Worm (Caenorhabditis elegans): Measurements from ENCODE around the gene hphd-1.

The hphd-1 gene

DNA sequence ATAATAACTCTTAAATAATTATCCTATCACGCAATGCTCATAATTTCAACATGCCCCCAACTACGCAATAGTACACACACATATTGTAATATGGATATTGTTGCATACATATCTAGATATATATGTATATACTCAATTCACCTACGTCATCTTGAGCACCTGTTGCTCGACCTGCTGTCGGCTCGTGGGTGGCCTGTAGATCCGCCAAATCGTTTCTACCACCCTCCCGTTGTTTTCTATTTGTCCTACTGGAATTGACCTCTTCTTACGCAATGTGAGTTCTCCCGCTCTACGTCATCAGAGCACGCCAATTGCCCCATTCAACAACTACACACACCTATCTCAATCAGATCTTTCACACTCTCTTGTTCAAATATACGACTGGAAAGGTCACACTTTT, 10.6 kb downstream of the hphd-1 start:
- TF ChIP-seq cog-1 (tag; optimal IDR thresholded peaks at IDR 0.05) (peak; percentile 1), med-1 (GFP tag; optimal IDR thresholded peaks at IDR 0.05; ENCODE audit: insufficient read depth) (no peak)

DNA sequence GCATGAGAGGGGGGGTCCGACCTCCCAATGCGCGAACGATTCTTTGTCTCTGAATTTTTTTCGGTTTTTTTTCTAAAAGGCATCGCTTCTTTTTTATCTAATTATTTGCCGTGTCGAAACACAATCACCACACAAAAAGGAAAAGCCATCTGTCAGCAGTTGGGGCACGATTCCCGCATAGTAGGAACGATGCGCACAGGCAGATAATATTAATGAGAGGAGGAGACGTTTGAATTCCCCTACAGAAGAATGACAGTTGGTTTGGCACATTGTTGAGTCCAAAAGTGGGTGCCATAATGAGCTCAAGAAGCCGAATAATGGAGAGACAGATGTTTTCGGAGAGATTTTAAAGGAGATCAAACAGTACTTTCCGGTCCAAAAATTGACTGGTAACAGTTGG, 11.7 kb downstream of the hphd-1 start:
- TF ChIP-seq klf-2 (GFP tag; conservative IDR thresholded peaks at IDR 0.05): no peak
- 0 out of 2 replicates have a peak, but pooled peaks have one; percentile 45 for TF ChIP-seq tab-1 (GFP tag; IDR thresholded peaks at IDR 0.05)

DNA sequence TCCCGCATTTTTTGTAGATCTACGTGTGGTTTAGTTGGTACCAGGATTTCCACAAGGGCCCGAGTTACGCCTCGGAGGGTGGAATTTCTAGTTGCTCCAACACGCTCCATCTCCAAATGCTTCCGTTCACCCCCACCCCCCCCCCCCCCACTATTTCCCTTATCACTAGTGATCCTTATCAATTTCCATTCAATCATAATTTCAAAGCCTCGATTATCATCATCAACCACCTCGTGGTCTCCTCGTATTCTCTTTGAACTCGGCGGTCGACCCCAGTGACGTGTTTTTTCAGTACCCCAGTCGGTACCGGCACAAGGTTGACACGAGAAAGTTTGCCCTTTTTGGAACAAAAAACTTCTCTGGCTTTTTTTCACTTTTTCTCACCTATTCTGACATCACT, 13.5 kb downstream of the hphd-1 start:
- TF ChIP-seq klf-2 (GFP tag; conservative IDR thresholded peaks at IDR 0.05): no peak
- TF ChIP-seq ztf-23 (GFP tag; IDR thresholded peaks at IDR 0.05): no peak
- no peak for TF ChIP-seq ref-1 (GFP tag; conservative IDR thresholded peaks at IDR 0.05)
- TF ChIP-seq med-1 (GFP tag; optimal IDR thresholded peaks at IDR 0.05; ENCODE audit: insufficient read depth): no peak
- TF ChIP-seq flt-1 (GFP tag; IDR thresholded peaks at IDR 0.05): no peak
- TF ChIP-seq tab-1 (GFP tag; IDR thresholded peaks at IDR 0.05): no peak
- no peak for TF ChIP-seq ztf-29 (GFP tag; IDR thresholded peaks at IDR 0.05)
- TF ChIP-seq T22C8.4 (GFP tag; IDR thresholded peaks at IDR 0.05): no peak
- TF ChIP-seq cog-1 (tag; optimal IDR thresholded peaks at IDR 0.05): no peak

DNA sequence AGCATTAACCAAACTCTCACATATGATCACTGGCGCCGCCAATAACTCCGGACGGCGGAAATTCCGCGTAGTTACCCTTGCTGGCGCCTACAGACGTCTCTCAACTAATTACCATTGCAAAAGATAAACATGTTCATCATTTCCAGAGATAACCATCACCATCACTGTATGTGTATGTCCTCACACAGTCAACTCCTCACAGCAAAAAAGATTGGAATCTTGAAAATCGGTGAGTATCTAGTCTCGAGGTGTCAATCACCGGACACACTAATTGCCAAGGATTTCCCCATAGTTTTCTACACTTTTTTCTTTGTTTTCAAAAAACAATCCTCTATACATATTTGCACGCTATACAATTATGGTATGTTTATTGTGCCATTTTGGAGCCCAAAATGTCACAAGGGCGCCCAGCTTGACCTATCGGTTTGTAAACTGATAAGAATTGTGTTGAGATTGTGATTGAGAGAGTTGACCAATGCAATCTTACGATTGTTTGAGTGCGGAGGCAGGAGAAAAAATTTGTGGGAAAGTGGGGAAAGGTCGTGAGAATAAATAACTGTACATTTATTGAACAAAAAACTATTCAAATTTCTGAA, 14.3 kb downstream of the hphd-1 start:
- no peak for TF ChIP-seq ref-1 (GFP tag; conservative IDR thresholded peaks at IDR 0.05)
- no peak for TF ChIP-seq ztf-29 (GFP tag; IDR thresholded peaks at IDR 0.05)
- TF ChIP-seq T22C8.4 (GFP tag; IDR thresholded peaks at IDR 0.05): no peak
- TF ChIP-seq flt-1 (GFP tag; IDR thresholded peaks at IDR 0.05): no peak
- no peak for TF ChIP-seq klf-2 (GFP tag; conservative IDR thresholded peaks at IDR 0.05)
- TF ChIP-seq ztf-23 (GFP tag; IDR thresholded peaks at IDR 0.05): no peak
- TF ChIP-seq tab-1 (GFP tag; IDR thresholded peaks at IDR 0.05): no peak
- TF ChIP-seq cog-1 (tag; optimal IDR thresholded peaks at IDR 0.05): no peak
- no peak for TF ChIP-seq med-1 (GFP tag; optimal IDR thresholded peaks at IDR 0.05; ENCODE audit: insufficient read depth)

DNA sequence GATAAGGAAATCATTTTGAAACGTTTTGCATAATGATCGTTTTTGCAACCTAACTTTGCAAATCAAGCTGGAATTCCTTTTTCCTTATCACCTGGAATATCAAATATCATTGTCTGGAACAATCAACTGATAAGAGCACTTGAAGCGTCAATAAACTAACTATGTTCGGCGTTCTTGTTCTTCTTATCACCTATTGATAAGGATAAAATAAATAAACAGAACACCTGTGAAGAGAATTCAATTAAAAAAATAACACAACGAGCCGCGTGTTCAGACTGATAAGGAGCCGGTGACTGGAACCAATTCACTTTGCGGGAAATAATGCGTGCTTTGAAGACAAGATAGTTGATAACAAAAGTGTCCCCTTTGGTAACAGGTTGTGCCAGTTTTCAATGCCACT, 16.2 kb downstream of the hphd-1 start, which contains the start of gene cyd-1:
Gene cyd-1, plus strand, starts transcription at position 380 of the 400 bp plus-strand sequence.
- TF ChIP-seq klf-2 (GFP tag; conservative IDR thresholded peaks at IDR 0.05) (no peak), ref-1 (GFP tag; conservative IDR thresholded peaks at IDR 0.05) (no peak), ztf-29 (GFP tag; IDR thresholded peaks at IDR 0.05) (no peak), flt-1 (GFP tag; IDR thresholded peaks at IDR 0.05) (no peak), cog-1 (tag; optimal IDR thresholded peaks at IDR 0.05) (no peak), T22C8.4 (GFP tag; IDR thresholded peaks at IDR 0.05) (no peak), med-1 (GFP tag; optimal IDR thresholded peaks at IDR 0.05; ENCODE audit: insufficient read depth) (no peak), tab-1 (GFP tag; IDR thresholded peaks at IDR 0.05) (no peak), ztf-23 (GFP tag; IDR thresholded peaks at IDR 0.05) (no peak)

DNA sequence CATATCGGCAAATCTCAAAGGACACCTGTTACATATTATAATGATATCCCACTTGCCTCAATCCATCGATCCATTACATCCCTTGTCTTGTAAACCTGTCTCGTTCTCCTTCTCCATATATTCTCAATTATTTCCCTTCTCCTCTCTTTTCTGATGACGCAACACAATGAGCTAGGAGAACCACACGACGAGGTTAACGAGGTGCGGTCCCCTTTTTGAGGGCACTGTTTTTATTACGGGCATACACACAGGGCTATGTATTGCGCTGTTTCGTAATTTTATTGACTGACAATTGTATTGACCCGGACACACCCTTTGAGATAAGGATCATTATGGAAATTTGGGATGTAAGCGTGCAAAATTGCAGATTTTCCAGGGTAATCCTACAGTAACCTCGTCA, 17.7 kb downstream of the hphd-1 start:
- TF ChIP-seq ztf-23 (GFP tag; IDR thresholded peaks at IDR 0.05) (no peak), flt-1 (GFP tag; IDR thresholded peaks at IDR 0.05) (no peak), T22C8.4 (GFP tag; IDR thresholded peaks at IDR 0.05) (no peak), med-1 (GFP tag; optimal IDR thresholded peaks at IDR 0.05; ENCODE audit: insufficient read depth) (no peak), ref-1 (GFP tag; conservative IDR thresholded peaks at IDR 0.05) (no peak), cog-1 (tag; optimal IDR thresholded peaks at IDR 0.05) (no peak), klf-2 (GFP tag; conservative IDR thresholded peaks at IDR 0.05) (no peak), tab-1 (GFP tag; IDR thresholded peaks at IDR 0.05) (no peak)

DNA sequence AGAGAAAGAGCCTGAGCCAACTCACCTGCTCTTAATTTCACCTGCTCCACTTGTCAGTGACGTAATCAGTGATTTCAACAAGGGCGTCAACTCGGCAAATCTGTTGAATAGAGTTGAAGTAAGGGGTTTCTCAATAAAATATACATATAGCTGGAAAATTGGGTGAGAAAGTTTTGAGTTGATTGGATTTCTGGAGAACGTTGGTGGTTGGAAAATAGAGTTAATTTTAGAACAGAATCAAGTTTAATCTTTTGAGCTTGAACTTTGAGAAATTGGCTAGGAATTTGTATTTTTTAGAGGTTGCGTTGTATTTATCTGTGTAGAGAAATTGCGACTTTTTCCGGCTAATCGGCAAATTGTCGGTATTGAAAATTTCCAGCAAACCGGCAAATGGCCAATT, 26.7 kb downstream of the hphd-1 start, which contains the start of gene Y38F1A.4:
Gene Y38F1A.4, minus strand, starts transcription at position 101 of the 400 bp plus-strand sequence.
- no peak for TF ChIP-seq ref-1 (GFP tag; conservative IDR thresholded peaks at IDR 0.05)
- TF ChIP-seq ztf-29 (GFP tag; IDR thresholded peaks at IDR 0.05): no peak
- no peak for TF ChIP-seq ztf-23 (GFP tag; IDR thresholded peaks at IDR 0.05)
- TF ChIP-seq med-1 (GFP tag; optimal IDR thresholded peaks at IDR 0.05; ENCODE audit: insufficient read depth): no peak
- TF ChIP-seq cog-1 (tag; optimal IDR thresholded peaks at IDR 0.05): no peak
- no peak for TF ChIP-seq flt-1 (GFP tag; IDR thresholded peaks at IDR 0.05)
- TF ChIP-seq klf-2 (GFP tag; conservative IDR thresholded peaks at IDR 0.05): no peak
- no peak for TF ChIP-seq tab-1 (GFP tag; IDR thresholded peaks at IDR 0.05)
- TF ChIP-seq T22C8.4 (GFP tag; IDR thresholded peaks at IDR 0.05): no peak

DNA sequence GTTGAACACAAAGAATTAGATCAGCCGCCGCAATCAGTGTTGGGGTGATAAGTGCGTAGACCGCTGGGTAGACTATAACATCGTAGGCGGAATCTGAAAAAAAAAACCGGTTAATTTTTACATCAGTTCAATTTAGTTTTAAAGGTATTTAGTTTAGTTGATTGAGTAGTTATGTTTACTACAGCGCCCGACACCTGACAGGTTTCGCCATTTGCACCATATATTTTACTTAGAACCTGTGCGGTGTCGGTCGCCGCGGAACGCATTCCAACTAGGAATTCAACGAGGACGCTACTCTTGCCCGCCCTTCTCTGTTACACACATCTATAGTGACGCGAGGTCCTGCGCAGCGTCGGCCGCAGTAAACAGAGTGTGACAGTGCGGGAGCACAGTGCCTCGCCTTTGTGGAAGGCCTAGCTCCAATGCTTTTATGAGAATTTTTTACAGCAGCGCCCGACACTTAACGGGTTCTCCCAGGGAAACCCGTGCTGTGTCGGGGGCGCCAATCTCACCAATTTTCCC, 27.9 kb downstream of the hphd-1 start:
- TF ChIP-seq tab-1 (GFP tag; IDR thresholded peaks at IDR 0.05) (no peak), med-1 (GFP tag; optimal IDR thresholded peaks at IDR 0.05; ENCODE audit: insufficient read depth) (no peak), klf-2 (GFP tag; conservative IDR thresholded peaks at IDR 0.05) (no peak), ref-1 (GFP tag; conservative IDR thresholded peaks at IDR 0.05) (no peak), ztf-29 (GFP tag; IDR thresholded peaks at IDR 0.05) (no peak), ztf-23 (GFP tag; IDR thresholded peaks at IDR 0.05) (no peak), flt-1 (GFP tag; IDR thresholded peaks at IDR 0.05) (no peak), cog-1 (tag; optimal IDR thresholded peaks at IDR 0.05) (no peak), T22C8.4 (GFP tag; IDR thresholded peaks at IDR 0.05) (no peak)

DNA sequence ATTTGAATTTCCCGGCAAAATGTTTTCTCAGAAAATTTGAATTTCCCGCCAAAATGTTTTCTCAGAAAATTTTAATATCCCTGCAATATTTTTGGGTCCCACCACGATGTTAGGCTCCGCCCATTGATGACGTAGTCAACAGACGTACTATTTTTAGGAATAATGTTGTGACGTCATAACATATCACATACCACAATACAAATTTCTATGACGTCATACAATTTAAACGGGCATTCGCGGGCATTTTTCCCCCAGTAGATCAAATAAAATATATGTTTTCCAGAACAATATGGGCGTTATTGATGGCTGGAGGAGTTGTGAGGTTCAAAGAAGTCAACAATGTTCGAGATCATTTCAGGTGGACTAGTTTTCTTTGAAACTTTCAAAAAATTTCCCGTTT, 30.1 kb downstream of the hphd-1 start:
- no peak for TF ChIP-seq flt-1 (GFP tag; IDR thresholded peaks at IDR 0.05)
- no peak for TF ChIP-seq cog-1 (tag; optimal IDR thresholded peaks at IDR 0.05)

DNA sequence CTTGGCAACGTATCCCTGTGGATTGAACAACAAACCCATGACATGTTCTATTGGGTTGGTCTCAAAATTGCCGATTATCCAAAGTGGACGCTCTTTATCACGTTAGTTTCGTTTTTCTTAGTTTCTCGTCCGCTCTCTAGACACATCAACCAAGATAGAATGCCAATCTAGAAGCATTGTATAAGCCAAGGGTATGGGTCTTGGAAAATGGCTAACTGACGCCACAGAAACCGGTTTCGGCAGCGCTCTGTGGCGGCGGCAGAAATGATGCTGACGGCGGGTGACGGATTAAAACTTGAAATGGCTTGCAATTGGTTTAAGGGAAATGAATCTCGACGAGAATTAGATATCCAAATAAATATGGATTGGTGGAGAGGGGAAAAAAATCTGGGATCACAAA, 30.8 kb downstream of the hphd-1 start:
- TF ChIP-seq tab-1 (GFP tag; IDR thresholded peaks at IDR 0.05) (no peak), cog-1 (tag; optimal IDR thresholded peaks at IDR 0.05) (no peak), klf-2 (GFP tag; conservative IDR thresholded peaks at IDR 0.05) (no peak), ztf-23 (GFP tag; IDR thresholded peaks at IDR 0.05) (no peak)

DNA sequence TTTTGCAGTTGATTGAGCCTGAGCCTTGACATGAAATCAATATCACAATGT, 31.0 kb downstream of the hphd-1 start, which contains the start of gene ptr-18:
Gene ptr-18, plus strand, starts transcription at position 9 of the 51 bp plus-strand sequence.
- TF ChIP-seq tab-1 (GFP tag; IDR thresholded peaks at IDR 0.05): no peak
- no peak for TF ChIP-seq flt-1 (GFP tag; IDR thresholded peaks at IDR 0.05)
- no peak for TF ChIP-seq med-1 (GFP tag; optimal IDR thresholded peaks at IDR 0.05; ENCODE audit: insufficient read depth)
- TF ChIP-seq ref-1 (GFP tag; conservative IDR thresholded peaks at IDR 0.05): no peak
- no peak for TF ChIP-seq ztf-23 (GFP tag; IDR thresholded peaks at IDR 0.05)
- TF ChIP-seq klf-2 (GFP tag; conservative IDR thresholded peaks at IDR 0.05): no peak
